Fruit fly (Drosophila melanogaster): ENCODE results near the gene by.

The by gene

DNA sequence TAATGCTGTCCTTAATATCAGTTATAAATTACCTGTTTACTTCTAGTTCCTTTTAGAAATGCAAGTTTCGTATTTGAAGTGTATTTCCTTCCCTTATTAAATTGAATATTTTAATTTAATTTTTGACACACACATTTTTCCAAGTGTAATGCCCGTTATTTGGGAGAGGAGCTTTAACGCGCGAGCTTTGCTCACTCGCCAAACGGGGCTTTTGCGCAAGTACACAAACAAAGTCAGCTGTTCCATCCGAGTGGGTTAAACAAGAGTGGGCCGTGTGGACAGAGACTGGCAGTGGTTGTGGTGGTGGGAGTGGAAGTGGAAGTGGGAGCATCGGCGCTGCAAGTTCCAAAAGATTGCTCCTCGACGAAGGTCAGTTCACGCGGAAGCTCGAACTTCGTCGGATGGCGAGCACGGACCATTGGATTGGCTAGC lies 48.3 kb upstream of the by start, which contains the start of gene CG8301 (continued):
- TF ChIP-seq vvl (GFP tag; IDR thresholded peaks at IDR 0.05): peak; percentile 46; the same call in 1 of the 2 replicates
- TF ChIP-seq Meics (GFP tag; optimal IDR thresholded peaks at IDR 0.05): peak; percentile 20
- peak; percentile 50 for TF ChIP-seq Sox102F (GFP tag; optimal IDR thresholded peaks at IDR 0.05)
- TF ChIP-seq kni (GFP tag; optimal IDR thresholded peaks at IDR 0.05): no peak
- TF ChIP-seq hb (GFP tag; IDR thresholded peaks at IDR 0.05; ENCODE audit: partially characterized antibody): no peak
- TF ChIP-seq CrebB (tag; optimal IDR thresholded peaks at IDR 0.05): no peak
- TF ChIP-seq YL-1 (GFP tag; optimal IDR thresholded peaks at IDR 0.05): no peak
- TF ChIP-seq peb (GFP tag; IDR thresholded peaks at IDR 0.05): no peak
- no peak for TF ChIP-seq otp (GFP tag; IDR thresholded peaks at IDR 0.05)
- TF ChIP-seq gcm (GFP tag; optimal IDR thresholded peaks at IDR 0.05): peak; percentile 8
- TF ChIP-seq tap (tag; optimal IDR thresholded peaks at IDR 0.05): peak; percentile 15
- no peak for TF ChIP-seq Hsf (GFP tag; optimal IDR thresholded peaks at IDR 0.05)
- TF ChIP-seq CG2875 (GFP tag; optimal IDR thresholded peaks at IDR 0.05): no peak
- TF ChIP-seq Mes4 (GFP tag; optimal IDR thresholded peaks at IDR 0.05): no peak
- TF ChIP-seq en (GFP tag; optimal IDR thresholded peaks at IDR 0.05): no peak
- TF ChIP-seq Camta (GFP tag; optimal IDR thresholded peaks at IDR 0.05): peak; percentile 14
- no peak for TF ChIP-seq CG6813 (GFP tag; optimal IDR thresholded peaks at IDR 0.05)
- TF ChIP-seq CG1529 (GFP tag; optimal IDR thresholded peaks at IDR 0.05): no peak
- peak; percentile 46 for TF ChIP-seq CG31441 (GFP tag; IDR thresholded peaks at IDR 0.05)
- TF ChIP-seq NC2α (GFP tag; optimal IDR thresholded peaks at IDR 0.05): no peak
- TF ChIP-seq hkb (optimal IDR thresholded peaks at IDR 0.05): no peak
- peak; percentile 70 for TF ChIP-seq hkb (GFP tag; IDR thresholded peaks at IDR 0.05)
- no peak for TF ChIP-seq sd (tag; optimal IDR thresholded peaks at IDR 0.05)
- TF ChIP-seq Side (GFP tag; optimal IDR thresholded peaks at IDR 0.05): no peak
- no peak for TF ChIP-seq CG11456 (GFP tag; IDR thresholded peaks at IDR 0.05)
- TF ChIP-seq wdn (GFP tag; IDR thresholded peaks at IDR 0.05): no peak
- TF ChIP-seq CG10274 (GFP tag; optimal IDR thresholded peaks at IDR 0.05): no peak
- peak; percentile 20 for TF ChIP-seq CG5180 (GFP tag; optimal IDR thresholded peaks at IDR 0.05)
- peak; percentile 8 for TF ChIP-seq Bteb2 (GFP tag; optimal IDR thresholded peaks at IDR 0.05)
- TF ChIP-seq Deaf1 (tag; optimal IDR thresholded peaks at IDR 0.05): peak; percentile 77
- no peak for TF ChIP-seq Ets65A (GFP tag)
- TF ChIP-seq Ada2b (GFP tag; IDR thresholded peaks at IDR 0.05): no peak
- TF ChIP-seq fru (optimal IDR thresholded peaks at IDR 0.05): no peak
- TF ChIP-seq dm (GFP tag; optimal IDR thresholded peaks at IDR 0.05): no peak
- no peak for TF ChIP-seq klu (GFP tag; IDR thresholded peaks at IDR 0.05)
- TF ChIP-seq ssp (GFP tag; IDR thresholded peaks at IDR 0.05): no peak
- no peak for TF ChIP-seq pfk (GFP tag; optimal IDR thresholded peaks at IDR 0.05)
- TF ChIP-seq Abd-B (GFP tag; optimal IDR thresholded peaks at IDR 0.05): no peak
- no peak for TF ChIP-seq CG8290 (GFP tag; optimal IDR thresholded peaks at IDR 0.05)
- TF ChIP-seq CG8290 (tag; optimal IDR thresholded peaks at IDR 0.05): peak in 1 of 2 experiments; percentile 27
- no peak for TF ChIP-seq zfh2 (GFP tag; optimal IDR thresholded peaks at IDR 0.05)
- no peak for TF ChIP-seq GATAe (GFP tag; conservative IDR thresholded peaks at IDR 0.05)

DNA sequence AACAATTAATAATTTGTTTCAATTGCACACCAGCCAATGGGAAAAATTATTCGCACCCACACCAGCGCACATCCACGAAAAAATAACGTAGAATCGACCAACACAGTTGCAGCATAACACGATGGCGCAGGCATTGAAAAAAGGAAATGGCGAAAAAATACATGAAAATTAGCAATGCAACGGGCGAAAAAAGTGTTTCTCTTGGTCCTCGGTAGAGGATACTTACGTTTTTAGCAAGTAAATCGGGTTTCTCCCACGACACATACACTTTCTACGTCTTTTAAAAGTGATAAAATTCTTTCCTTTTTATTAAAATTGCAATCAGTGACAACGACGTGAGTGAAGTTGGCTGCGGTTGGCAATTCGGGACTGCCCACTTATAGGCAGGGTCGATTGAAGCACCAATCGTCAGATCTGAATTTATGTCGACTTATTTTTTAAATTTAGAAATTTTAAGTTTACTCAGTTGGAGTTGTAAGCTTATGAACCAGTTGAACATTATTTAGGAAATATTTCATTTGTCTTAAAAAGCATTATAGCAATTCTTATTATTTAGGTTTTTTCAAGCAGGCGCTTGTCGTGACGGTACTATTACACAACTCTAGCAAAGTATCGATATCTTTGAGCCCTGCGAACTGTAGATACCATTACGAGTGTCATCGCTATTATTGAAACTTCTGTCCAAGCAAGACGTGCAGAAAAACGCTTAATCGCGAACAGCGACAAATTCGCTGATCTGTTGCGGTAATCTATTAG lies 44.7 kb upstream of the by start, which contains the start of the genes Kap-alpha3 and Son:
TSS of gene Kap-alpha3 (minus strand) at position 352 of the 756 bp plus-strand sequence.
TSS of gene Son (plus strand) at position 661 of the 756 bp plus-strand sequence.
- TF ChIP-seq maf-S (GFP tag; optimal IDR thresholded peaks at IDR 0.05): peak; percentile 92
- peak; percentile 86 for TF ChIP-seq Optix (GFP tag; IDR thresholded peaks at IDR 0.05)
- TF ChIP-seq bbx (GFP tag; IDR thresholded peaks at IDR 0.05; ENCODE audit: partially characterized antibody): peak; percentile 64
- peak; percentile 83 for TF ChIP-seq CG11247 (GFP tag; IDR thresholded peaks at IDR 0.05)
- peak; percentile 81 for TF ChIP-seq CG14860 (GFP tag; IDR thresholded peaks at IDR 0.05; ENCODE audit: partially characterized antibody)
- peak; percentile 79 for TF ChIP-seq cwo (GFP tag; optimal IDR thresholded peaks at IDR 0.05)
- TF ChIP-seq CG14441 (GFP tag; IDR thresholded peaks at IDR 0.05): peak; percentile 87
- peak; percentile 95 for TF ChIP-seq sug (tag; optimal IDR thresholded peaks at IDR 0.05)
- TF ChIP-seq tio (GFP tag; optimal IDR thresholded peaks at IDR 0.05): peak; percentile 90
- peak; percentile 88 for TF ChIP-seq ATbp (GFP tag; optimal IDR thresholded peaks at IDR 0.05)
- TF ChIP-seq Asciz (GFP tag; optimal IDR thresholded peaks at IDR 0.05): peak; percentile 90
- peak; percentile 92 for TF ChIP-seq nom (GFP tag; optimal IDR thresholded peaks at IDR 0.05)
